Worm (Caenorhabditis elegans) whole organism, L1 larva: ENCODE data around the gene fbxl-2.
"Not testable (repeated sequence)": the region's sequence is repeated elsewhere in the genome, so short reads cannot be mapped to it uniquely, and the experiment has no call there.

Experiments used
- C16A3.4 ChIP-seq: fragments of 150-350 bp; optimal IDR thresholded peaks from 2 replicates; lab custom pipeline; 2014; ENCODE audit warnings: missing biosample characterization, missing genetic modification characterization
- aha-1 ChIP-seq: fragments of 150-350 bp; optimal IDR thresholded peaks from 2 replicates; lab custom pipeline; 2014; ENCODE audit warnings: missing biosample characterization, missing genetic modification characterization
- blmp-1 ChIP-seq: fragments of 150-350 bp; optimal IDR thresholded peaks from 2 replicates; lab custom pipeline; 2014; ENCODE audit warnings: missing biosample characterization, missing genetic modification characterization
- ceh-63 ChIP-seq: fragments of 200-800 bp; sonication (Bioruptor generic); optimal IDR thresholded peaks from 2 replicates; lab custom pipeline; 2018; ENCODE audit warnings: mild to moderate bottlenecking, missing genetic modification characterization, missing compliant biosample characterization
- ceh-88 ChIP-seq: fragments of 200-800 bp; sonication (Bioruptor generic); IDR thresholded peaks from 2 replicates; pipeline ENCODE4 v1.3.6; 2022; ENCODE audit warnings: missing genetic modification characterization, missing compliant biosample characterization
- dpl-1 ChIP-seq, 3 experiments: fragments of 150-350 bp in 2 of 3; sonication (generic microtip) in 1 of 3; optimal IDR thresholded peaks; 2 replicates each; lab custom pipeline; 2014 to 2017; ENCODE audit warnings: missing biosample characterization in 3 of 3, missing genetic modification characterization in 3 of 3, missing genetic modification reagents in 3 of 3
- efl-1 ChIP-seq, 4 experiments: fragments of 150-350 bp; optimal IDR thresholded peaks in 3 of 4; peaks in 1 of 4; 1 replicate in 1 of 4; 2 replicates in 3 of 4; lab custom pipeline; 2014; ENCODE audit warnings: missing biosample characterization in 2 of 4, missing genetic modification characterization in 2 of 4, missing genetic modification reagents in 2 of 4
- efl-3 ChIP-seq: fragments of 200-800 bp; sonication (Bioruptor generic); optimal IDR thresholded peaks from 2 replicates; lab custom pipeline; 2018; ENCODE audit warnings: mild to moderate bottlenecking, missing genetic modification characterization, missing compliant biosample characterization
- egl-13 ChIP-seq: sonication (generic microtip); optimal IDR thresholded peaks from 2 replicates; lab custom pipeline; 2016; ENCODE audit warnings: missing genotype, missing genetic modification reagents, missing genetic modification characterization, missing compliant biosample characterization
- elt-2 ChIP-seq: sonication (generic microtip); optimal IDR thresholded peaks from 2 replicates; lab custom pipeline; 2016; ENCODE audit warnings: missing genetic modification characterization, mild to moderate bottlenecking, inconsistent platforms, missing compliant biosample characterization, missing genetic modification reagents
- elt-3 ChIP-seq, 6 experiments: fragments of 150-350 bp in 1 of 6; sonication (generic microtip); optimal IDR thresholded peaks; 2 replicates each; lab custom pipeline; 2017 to 2018; ENCODE audit warnings: missing biosample characterization in 6 of 6, missing genetic modification characterization in 6 of 6, inconsistent platforms in 1 of 6
- fkh-10 ChIP-seq: sonication (generic microtip); optimal IDR thresholded peaks from 2 replicates; lab custom pipeline; 2017; ENCODE audit warnings: missing biosample characterization, missing genetic modification reagents, missing genetic modification characterization
- fkh-4 ChIP-seq: sonication (generic microtip); optimal IDR thresholded peaks from 2 replicates; lab custom pipeline; 2016; ENCODE audit warnings: missing compliant biosample characterization, missing genetic modification characterization, borderline replicate concordance
- grh-1 ChIP-seq: fragments of 200-800 bp; sonication (Bioruptor generic); IDR thresholded peaks from 2 replicates; pipeline ENCODE4 v1.3.6; 2022; ENCODE audit warnings: missing genetic modification reagents, missing genetic modification characterization, missing compliant biosample characterization
- hlh-17 ChIP-seq: fragments of 200-800 bp; sonication (Bioruptor generic); optimal IDR thresholded peaks from 2 replicates; lab custom pipeline; 2018; ENCODE audit warnings: missing genetic modification characterization, mild to moderate bottlenecking, missing compliant biosample characterization, moderate library complexity, borderline replicate concordance
- irx-1 ChIP-seq: sonication (generic microtip); optimal IDR thresholded peaks from 2 replicates; lab custom pipeline; 2016; ENCODE audit warnings: missing genetic modification characterization, missing compliant biosample characterization
- jun-1 ChIP-seq: fragments of 150-350 bp; optimal IDR thresholded peaks from 2 replicates; lab custom pipeline; 2014; ENCODE audit warnings: missing biosample characterization, missing genetic modification reagents, missing genetic modification characterization
- lin-14 ChIP-seq: fragments of 200-800 bp; sonication (Bioruptor generic); optimal IDR thresholded peaks from 2 replicates; lab custom pipeline; 2018; ENCODE audit warnings: mild to moderate bottlenecking, missing genetic modification characterization, moderate library complexity, missing compliant biosample characterization
- lin-35 ChIP-seq, 2 experiments: fragments of 150-350 bp; optimal IDR thresholded peaks; 2 replicates each; lab custom pipeline; 2014; ENCODE audit warnings: missing biosample characterization in 2 of 2, missing genetic modification characterization in 2 of 2, missing genetic modification reagents in 2 of 2
- lir-3 ChIP-seq: sonication (generic microtip); optimal IDR thresholded peaks from 2 replicates; lab custom pipeline; 2016; ENCODE audit warnings: mild to moderate bottlenecking, missing genetic modification characterization, moderate library complexity, missing compliant biosample characterization; ENCODE audit not compliant: poor library complexity
- lsy-2 ChIP-seq, 2 experiments: fragments of 150-350 bp; optimal IDR thresholded peaks; 2 replicates each; lab custom pipeline; 2014; ENCODE audit warnings: missing biosample characterization in 2 of 2, missing genetic modification characterization in 2 of 2
- mab-9 ChIP-seq: fragments of 200-800 bp; sonication (Bioruptor generic); IDR thresholded peaks from 2 replicates; pipeline ENCODE4 v1.3.6; 2022; ENCODE audit warnings: missing genetic modification reagents, missing genetic modification characterization, missing compliant biosample characterization
- mdl-1 ChIP-seq, 2 experiments: fragments of 150-350 bp; optimal IDR thresholded peaks; 2 replicates each; lab custom pipeline; 2014 to 2017; ENCODE audit warnings: missing biosample characterization in 2 of 2, missing genetic modification characterization in 2 of 2, inconsistent platforms in 1 of 2
- mep-1 ChIP-seq: fragments of 150-350 bp; optimal IDR thresholded peaks from 2 replicates; lab custom pipeline; 2014; ENCODE audit warnings: missing biosample characterization, missing genetic modification characterization
- nhr-20 ChIP-seq: sonication (generic microtip); optimal IDR thresholded peaks from 2 replicates; lab custom pipeline; 2016; ENCODE audit warnings: mild to moderate bottlenecking, missing genetic modification characterization, missing compliant biosample characterization
- nhr-28 ChIP-seq: fragments of 150-350 bp; optimal IDR thresholded peaks from 2 replicates; lab custom pipeline; 2014; ENCODE audit warnings: missing biosample characterization, missing genetic modification characterization
- nhr-71 ChIP-seq: sonication (generic microtip); optimal IDR thresholded peaks from 2 replicates; lab custom pipeline; 2016; ENCODE audit warnings: mild to moderate bottlenecking, missing genetic modification characterization, moderate library complexity, missing compliant biosample characterization
- nhr-77 ChIP-seq: fragments of 150-350 bp; optimal IDR thresholded peaks from 2 replicates; lab custom pipeline; 2014; ENCODE audit warnings: missing biosample characterization, missing genetic modification characterization
- rnt-1 ChIP-seq: sonication (generic microtip); optimal IDR thresholded peaks from 2 replicates; lab custom pipeline; 2016; ENCODE audit warnings: mild to moderate bottlenecking, missing genetic modification characterization, moderate library complexity, missing compliant biosample characterization
- snu-23 ChIP-seq: sonication (generic microtip); optimal IDR thresholded peaks from 2 replicates; lab custom pipeline; 2016; ENCODE audit warnings: missing genetic modification characterization, missing compliant biosample characterization
- sup-37 ChIP-seq: fragments of 200-800 bp; sonication (Bioruptor generic); optimal IDR thresholded peaks from 2 replicates; lab custom pipeline; 2018; ENCODE audit warnings: mild to moderate bottlenecking, missing genetic modification characterization, missing compliant biosample characterization
- tbx-2 ChIP-seq: sonication (generic microtip); optimal IDR thresholded peaks from 2 replicates; lab custom pipeline; 2016; ENCODE audit warnings: missing genetic modification characterization, missing compliant biosample characterization
- unc-30 ChIP-seq: sonication (generic microtip); optimal IDR thresholded peaks from 2 replicates; lab custom pipeline; 2017; ENCODE audit warnings: missing biosample characterization, missing genetic modification characterization
- unc-62 ChIP-seq: fragments of 150-350 bp; optimal IDR thresholded peaks from 2 replicates; lab custom pipeline; 2014; ENCODE audit warnings: missing biosample characterization, missing genetic modification reagents, missing genetic modification characterization
- zip-4 ChIP-seq: fragments of 200-800 bp; sonication (Bioruptor generic); optimal IDR thresholded peaks from 2 replicates; lab custom pipeline; 2018; ENCODE audit warnings: mild to moderate bottlenecking, missing genetic modification characterization, moderate library complexity, missing compliant biosample characterization
- ztf-11 ChIP-seq, 2 experiments: sonication (generic microtip); optimal IDR thresholded peaks; 2 replicates each; lab custom pipeline; 2016 to 2017; ENCODE audit warnings: missing genetic modification characterization in 2 of 2, missing biosample characterization in 1 of 2, missing compliant biosample characterization in 1 of 2
- ztf-4 ChIP-seq: fragments of 150-350 bp; optimal IDR thresholded peaks from 2 replicates; lab custom pipeline; 2014; ENCODE audit warnings: missing biosample characterization, missing genetic modification characterization

The fbxl-2 gene

ce11 chrIII:4740820-4741219 lies 16.2 kb upstream of the fbxl-2 start:
- TF ChIP-seq dpl-1 (GFP tag; optimal IDR thresholded peaks at IDR 0.05; lab: Kevin White, UChicago) (peak in 1 of 3 experiments; percentile 7), aha-1 (no peak), mdl-1 (tag; optimal IDR thresholded peaks at IDR 0.05; lab: Kevin White, UChicago) (peak in 1 of 2 experiments; percentile 4), mab-9 (GFP tag; lab: Robert Waterston, UW) (no peak), nhr-71 (peak; percentile 3), nhr-77 (tag; lab: Kevin White, UChicago) (no peak), efl-3 (GFP tag; lab: Kevin White, UChicago) (no peak), lsy-2 (tag; optimal IDR thresholded peaks at IDR 0.05; lab: Kevin White, UChicago) (peak in 1 of 2 experiments; percentile 31), unc-30 (tag; lab: Kevin White, UChicago) (no peak), ztf-4 (no peak), elt-3 (tag; optimal IDR thresholded peaks at IDR 0.05; lab: Kevin White, UChicago) (peak in 3 of 6 experiments; percentile 12 to 82 (median 23)), nhr-28 (tag; lab: Kevin White, UChicago) (no peak), rnt-1 (tag; lab: Kevin White, UChicago) (peak; percentile 23), fkh-10 (GFP tag; lab: Kevin White, UChicago) (no peak), mep-1 (no peak), lir-3 (tag; lab: Kevin White, UChicago) (no peak), lin-35 (GFP tag; optimal IDR thresholded peaks at IDR 0.05; lab: Kevin White, UChicago) (peak in 1 of 2 experiments; percentile 28), C16A3.4 (peak; percentile 1), blmp-1 (tag; lab: Kevin White, UChicago) (peak; percentile 67), hlh-17 (no peak), sup-37 (GFP tag; lab: Kevin White, UChicago) (no peak), jun-1 (no peak), nhr-20 (tag; lab: Kevin White, UChicago) (no peak), irx-1 (no peak), grh-1 (GFP tag; lab: Robert Waterston, UW) (no peak), lin-14 (GFP tag; lab: Kevin White, UChicago) (peak; percentile 69), snu-23 (GFP tag; lab: Kevin White, UChicago) (peak; percentile 42), efl-1 (optimal IDR thresholded peaks at IDR 0.05; lab: Kevin White, UChicago) (no peak), efl-1 (GFP tag; optimal IDR thresholded peaks at IDR 0.05 in 1 of 2; lab: Kevin White, UChicago) (peak in 1 of 2 experiments; percentile 87)
- TF ChIP-seq, all 84 proteins: peak for 12

ce11 chrIII:4742620-4743019 lies 14.4 kb upstream of the fbxl-2 start, which contains the start of gene twk-6:
Gene twk-6 (plus strand): TSS chrIII:4742920.
- not testable (repeated sequence) for TF ChIP-seq mab-9 (GFP tag; lab: Robert Waterston, UW); elt-3 (tag; optimal IDR thresholded peaks at IDR 0.05; lab: Kevin White, UChicago); ceh-88 (GFP tag; lab: Robert Waterston, UW)

- no peak for TF ChIP-seq fkh-4
- TF ChIP-seq ceh-63 (GFP tag; lab: Kevin White, UChicago), result no peak
- no peak for TF ChIP-seq tbx-2 (tag; lab: Kevin White, UChicago)
- TF ChIP-seq unc-62 (GFP tag; lab: Kevin White, UChicago), result no peak
- TF ChIP-seq elt-2 (tag; lab: Kevin White, UChicago), result no peak
- no peak for TF ChIP-seq ztf-11 (tag; optimal IDR thresholded peaks at IDR 0.05; lab: Kevin White, UChicago)
- no peak for TF ChIP-seq zip-4 (GFP tag; lab: Kevin White, UChicago)
- TF ChIP-seq, all 84 proteins: peak for 0
Measured at ce11 chrIII:4745934-4746333, 11.1 kb upstream of the fbxl-2 start, which contains the start of gene F17C8.6. Gene F17C8.6 (minus strand): TSS chrIII:4746034.

- TF ChIP-seq egl-13 (tag; lab: Kevin White, UChicago) (no peak), efl-1 (optimal IDR thresholded peaks at IDR 0.05; lab: Kevin White, UChicago) (no peak), efl-1 (GFP tag; optimal IDR thresholded peaks at IDR 0.05 in 1 of 2; lab: Kevin White, UChicago) (peak in 1 of 2 experiments; percentile 66)
- TF ChIP-seq, all 84 proteins: peak for 1
Measured at ce11 chrIII:4748109-4748508, 9.0 kb upstream of the fbxl-2 start, which contains the start of gene col-89. Gene col-89 (plus strand): TSS chrIII:4748127.
